Worm (Caenorhabditis elegans) whole organism, late embryonic: ENCODE data around the gene str-145.

Source experiments
- F13H6.1 ChIP-seq: sonication (generic microtip); optimal IDR thresholded peaks from 2 replicates; lab custom pipeline; 2016; ENCODE audit warnings: missing genetic modification characterization, missing compliant biosample characterization
- K09A11.1 ChIP-seq: sonication (generic microtip); optimal IDR thresholded peaks from 2 replicates; lab custom pipeline; 2017; ENCODE audit warnings: antibody characterized with exemption, mild to moderate bottlenecking, missing genetic modification characterization, missing compliant biosample characterization; ENCODE audit not compliant: insufficient read depth
- T23F11.4 ChIP-seq: fragments of 200-800 bp; sonication (Bioruptor generic); optimal IDR thresholded peaks from 2 replicates; lab custom pipeline; 2018; ENCODE audit warnings: mild to moderate bottlenecking, missing genetic modification characterization, missing compliant biosample characterization
- ama-1 ChIP-seq: fragments of 150-350 bp; optimal IDR thresholded peaks from 2 replicates; lab custom pipeline; 2014
- ceh-14 ChIP-seq: sonication (generic microtip); optimal IDR thresholded peaks from 2 replicates; lab custom pipeline; 2016; ENCODE audit warnings: missing genotype, missing genetic modification characterization, missing compliant biosample characterization
- ceh-18 ChIP-seq: sonication (generic microtip); optimal IDR thresholded peaks from 2 replicates; lab custom pipeline; 2016; ENCODE audit warnings: missing genetic modification characterization, missing compliant biosample characterization
- ceh-2 ChIP-seq: sonication (generic microtip); optimal IDR thresholded peaks from 2 replicates; lab custom pipeline; 2016; ENCODE audit warnings: missing genotype, missing genetic modification characterization, missing compliant biosample characterization
- ceh-30 ChIP-seq: fragments of 150-350 bp; optimal IDR thresholded peaks from 2 replicates; lab custom pipeline; 2014; ENCODE audit warnings: missing biosample characterization, missing genetic modification characterization
- ceh-31 ChIP-seq: sonication (generic microtip); optimal IDR thresholded peaks from 2 replicates; lab custom pipeline; 2016; ENCODE audit warnings: missing genetic modification characterization, missing compliant biosample characterization
- ceh-34 ChIP-seq: sonication (generic microtip); optimal IDR thresholded peaks from 2 replicates; lab custom pipeline; 2016; ENCODE audit warnings: mild to moderate bottlenecking, missing genetic modification characterization, missing compliant biosample characterization
- ceh-6 ChIP-seq: fragments of 200-800 bp; sonication (Bioruptor generic); optimal IDR thresholded peaks from 2 replicates; lab custom pipeline; 2018; ENCODE audit warnings: mild to moderate bottlenecking, missing genetic modification characterization, missing compliant biosample characterization
- ceh-9 ChIP-seq: sonication (generic microtip); optimal IDR thresholded peaks from 2 replicates; lab custom pipeline; 2016; ENCODE audit warnings: mild to moderate bottlenecking, missing genetic modification characterization, inconsistent platforms, missing compliant biosample characterization
- che-1 ChIP-seq: sonication (generic microtip); optimal IDR thresholded peaks from 2 replicates; lab custom pipeline; 2016; ENCODE audit warnings: mild to moderate bottlenecking, missing genetic modification characterization, missing compliant biosample characterization
- dmd-4 ChIP-seq: sonication (generic microtip); optimal IDR thresholded peaks from 2 replicates; lab custom pipeline; 2016; ENCODE audit warnings: borderline replicate concordance, missing genetic modification characterization, missing compliant biosample characterization
- dve-1 ChIP-seq: sonication (generic microtip); optimal IDR thresholded peaks from 2 replicates; lab custom pipeline; 2017; ENCODE audit warnings: antibody characterized with exemption, mild to moderate bottlenecking, missing genetic modification characterization, missing compliant biosample characterization
- eyg-1 ChIP-seq: sonication (generic microtip); optimal IDR thresholded peaks from 2 replicates; lab custom pipeline; 2016; ENCODE audit warnings: missing genotype, missing genetic modification characterization, missing compliant biosample characterization
- fax-1 ChIP-seq: sonication (generic microtip); optimal IDR thresholded peaks from 2 replicates; lab custom pipeline; 2016; ENCODE audit warnings: missing genotype, missing genetic modification characterization, missing compliant biosample characterization
- fkh-6 ChIP-seq: sonication (generic microtip); optimal IDR thresholded peaks from 2 replicates; lab custom pipeline; 2016; ENCODE audit warnings: missing genetic modification characterization, missing compliant biosample characterization
- gmeb-2 ChIP-seq: sonication (generic microtip); optimal IDR thresholded peaks from 2 replicates; lab custom pipeline; 2016; ENCODE audit warnings: missing genetic modification characterization, inconsistent platforms, missing compliant biosample characterization
- hlh-13 ChIP-seq: fragments of 200-800 bp; sonication (Bioruptor generic); optimal IDR thresholded peaks from 2 replicates; lab custom pipeline; 2018; ENCODE audit warnings: mild to moderate bottlenecking, missing genetic modification characterization, missing compliant biosample characterization
- hlh-30 ChIP-seq: sonication (generic microtip); optimal IDR thresholded peaks from 2 replicates; lab custom pipeline; 2017; ENCODE audit warnings: antibody characterized with exemption, missing genetic modification characterization, missing compliant biosample characterization; ENCODE audit not compliant: insufficient read depth
- hlh-8 ChIP-seq: sonication (generic microtip); optimal IDR thresholded peaks from 2 replicates; lab custom pipeline; 2016; ENCODE audit warnings: missing genotype, missing genetic modification characterization, missing compliant biosample characterization
- lim-6 ChIP-seq: sonication (generic microtip); optimal IDR thresholded peaks from 2 replicates; lab custom pipeline; 2016; ENCODE audit warnings: missing genetic modification characterization, missing compliant biosample characterization
- mec-3 ChIP-seq: sonication (generic microtip); optimal IDR thresholded peaks from 2 replicates; lab custom pipeline; 2016; ENCODE audit warnings: borderline replicate concordance, missing genetic modification characterization, missing compliant biosample characterization
- nfya-1 ChIP-seq: sonication (generic microtip); optimal IDR thresholded peaks from 2 replicates; lab custom pipeline; 2017; ENCODE audit warnings: missing genetic modification characterization, mild to moderate bottlenecking, missing compliant biosample characterization, antibody characterized with exemption, moderate library complexity
- nhr-11 ChIP-seq: fragments of 150-350 bp; optimal IDR thresholded peaks from 2 replicates; lab custom pipeline; 2014; ENCODE audit warnings: missing biosample characterization, missing genetic modification characterization
- odd-2 ChIP-seq: sonication (generic microtip); optimal IDR thresholded peaks from 2 replicates; lab custom pipeline; 2017; ENCODE audit warnings: antibody characterized with exemption, mild to moderate bottlenecking, missing genetic modification characterization, missing compliant biosample characterization
- pag-3 ChIP-seq: sonication (generic microtip); optimal IDR thresholded peaks from 2 replicates; lab custom pipeline; 2016; ENCODE audit warnings: missing compliant biosample characterization, missing genetic modification characterization, borderline replicate concordance
- pat-9 ChIP-seq: fragments of 200-800 bp; sonication (Bioruptor generic); optimal IDR thresholded peaks from 2 replicates; lab custom pipeline; 2018; ENCODE audit warnings: mild to moderate bottlenecking, missing genetic modification characterization, moderate library complexity, missing compliant biosample characterization
- pha-4 ChIP-seq: fragments of 150-350 bp; optimal IDR thresholded peaks from 2 replicates; lab custom pipeline; 2018; ENCODE audit warnings: missing biosample characterization, missing genetic modification reagents, missing genetic modification characterization
- pros-1 ChIP-seq: fragments of 150-350 bp; optimal IDR thresholded peaks from 2 replicates; lab custom pipeline; 2014; ENCODE audit warnings: missing biosample characterization, missing genetic modification reagents, missing genetic modification characterization
- ref-2 ChIP-seq: sonication (generic microtip); optimal IDR thresholded peaks from 2 replicates; lab custom pipeline; 2016; ENCODE audit warnings: missing genetic modification characterization, missing compliant biosample characterization
- sox-4 ChIP-seq: sonication (generic microtip); optimal IDR thresholded peaks from 2 replicates; lab custom pipeline; 2017; ENCODE audit warnings: mild to moderate bottlenecking, missing genetic modification characterization, inconsistent platforms, missing compliant biosample characterization
- tbx-7 ChIP-seq: sonication (generic microtip); optimal IDR thresholded peaks from 2 replicates; lab custom pipeline; 2016; ENCODE audit warnings: missing genotype, missing genetic modification characterization, missing compliant biosample characterization
- ttx-3 ChIP-seq: sonication (generic microtip); optimal IDR thresholded peaks from 2 replicates; lab custom pipeline; 2016; ENCODE audit warnings: missing genetic modification reagents, missing genetic modification characterization, missing compliant biosample characterization
- unc-3 ChIP-seq, 2 experiments: fragments of 200-800 bp in 1 of 2; sonication (Bioruptor generic) in 1 of 2; sonication (generic microtip) in 1 of 2; conservative IDR thresholded peaks in 1 of 2; optimal IDR thresholded peaks in 1 of 2; 2 replicates each; pipeline versions ENCODE4 v1.3.6 to Lab custom; 2016 to 2022; ENCODE audit warnings: missing compliant biosample characterization in 2 of 2, missing genetic modification characterization in 2 of 2, missing genetic modification reagents in 1 of 2
- unc-55 ChIP-seq: sonication (generic microtip); optimal IDR thresholded peaks from 2 replicates; lab custom pipeline; 2017; ENCODE audit warnings: missing biosample characterization, missing genetic modification reagents, missing genetic modification characterization

The str-145 gene

DNA sequence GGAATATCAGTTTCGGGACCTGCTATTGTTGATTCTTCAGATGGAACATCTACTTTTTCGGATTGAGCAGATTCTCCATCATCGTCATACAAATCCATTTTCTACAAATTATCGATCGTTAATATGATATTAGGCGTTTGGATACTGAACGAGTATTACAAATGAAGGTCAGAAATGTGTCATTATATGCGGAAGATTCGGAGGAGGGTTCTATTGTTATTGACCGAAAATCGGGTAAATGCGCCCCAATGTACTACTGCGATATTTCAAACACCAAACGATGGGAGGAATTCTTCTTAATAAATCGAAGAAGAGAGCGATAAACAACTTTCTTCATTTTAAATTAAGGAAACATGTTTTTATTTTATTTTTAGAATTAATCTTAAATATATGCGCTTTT is 31.1 kb upstream of the str-145 start, which contains the start of gene spr-1:
Gene spr-1, minus strand, starts transcription at position 101 of the 400 bp plus-strand sequence.
- TF ChIP-seq ceh-6 (GFP tag; lab: Kevin White, UChicago): no peak
- TF ChIP-seq hlh-30 (tag; lab: Kevin White, UChicago): no peak
- TF ChIP-seq ceh-14: no peak
- TF ChIP-seq hlh-13 (GFP tag; lab: Kevin White, UChicago): no peak
- TF ChIP-seq ceh-30 (tag; lab: Kevin White, UChicago): no peak
- no peak for TF ChIP-seq lim-6 (tag; lab: Kevin White, UChicago)
- TF ChIP-seq ceh-2: no peak
- TF ChIP-seq unc-55: no peak

DNA sequence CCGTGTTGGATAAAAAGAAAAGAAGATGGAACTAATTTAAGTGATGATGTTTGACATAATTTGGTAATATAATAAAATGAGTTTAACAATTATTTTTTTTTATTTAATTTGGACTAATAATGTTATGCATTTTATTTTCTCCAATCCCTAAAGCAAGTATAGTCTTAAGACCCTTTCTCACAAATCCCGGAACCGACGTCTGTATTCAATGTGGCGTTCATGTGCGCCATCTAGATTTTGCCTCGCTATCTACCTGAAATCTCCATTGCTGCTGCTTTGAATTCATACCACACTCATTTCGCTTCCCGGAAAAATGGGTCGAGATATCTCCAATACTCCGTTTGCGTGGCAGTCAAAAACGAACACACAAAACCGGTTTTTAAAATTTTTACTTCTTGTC is 25.2 kb upstream of the str-145 start, which contains the start of gene D1014.5:
Gene D1014.5, plus strand, starts transcription at position 301 of the 400 bp plus-strand sequence.
- TF ChIP-seq sox-4: no peak
- TF ChIP-seq pha-4 (tag; lab: Kevin White, UChicago): no peak
- TF ChIP-seq pros-1 (tag; lab: Kevin White, UChicago): no peak
- no peak for TF ChIP-seq fkh-6 (tag; lab: Kevin White, UChicago)
- no peak for TF ChIP-seq lim-6 (tag; lab: Kevin White, UChicago)
- no peak for TF ChIP-seq ttx-3 (tag; lab: Kevin White, UChicago)
- TF ChIP-seq ceh-18 (tag; lab: Kevin White, UChicago): no peak
- no peak for TF ChIP-seq ama-1 (lab: Kevin White, UChicago)
- TF ChIP-seq che-1 (tag; lab: Kevin White, UChicago): no peak
- TF ChIP-seq nhr-11 (tag; lab: Kevin White, UChicago): no peak

DNA sequence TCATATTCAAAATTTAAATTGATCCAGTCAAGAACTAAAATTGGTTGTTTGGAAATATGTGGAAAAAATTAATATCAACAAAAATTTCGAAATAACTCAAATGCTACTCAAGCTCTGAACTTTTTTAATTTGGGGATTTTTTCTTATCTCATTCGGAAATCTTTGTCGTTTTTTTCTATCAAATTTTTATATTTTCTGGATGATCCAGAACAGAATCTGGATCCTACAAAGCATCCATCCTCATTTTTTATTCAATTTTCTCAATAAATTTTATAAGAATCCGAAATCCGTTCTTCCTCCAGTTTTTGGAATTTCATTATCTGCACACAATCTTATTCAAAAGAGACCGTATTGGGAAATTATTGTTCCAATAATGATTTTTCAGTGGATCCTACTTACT is 22.7 kb upstream of the str-145 start, which contains the start of gene D1014.6:
Gene D1014.6, plus strand, starts transcription at position 301 of the 400 bp plus-strand sequence.
- no peak for TF ChIP-seq F13H6.1 (tag; lab: Kevin White, UChicago)
- TF ChIP-seq lim-6 (tag; lab: Kevin White, UChicago): no peak
- no peak for TF ChIP-seq fkh-6 (tag; lab: Kevin White, UChicago)
- TF ChIP-seq ceh-34: no peak
- no peak for TF ChIP-seq ceh-14
- no peak for TF ChIP-seq hlh-30 (tag; lab: Kevin White, UChicago)
- no peak for TF ChIP-seq tbx-7 (tag; lab: Kevin White, UChicago)
- TF ChIP-seq pag-3 (tag; lab: Kevin White, UChicago): no peak
- TF ChIP-seq gmeb-2 (tag; lab: Kevin White, UChicago): no peak
- no peak for TF ChIP-seq che-1 (tag; lab: Kevin White, UChicago)
- TF ChIP-seq unc-3 (GFP tag; conservative IDR thresholded peaks at IDR 0.05; lab: Robert Waterston, UW): no peak
- no peak for TF ChIP-seq unc-3 (tag; optimal IDR thresholded peaks at IDR 0.05; lab: Kevin White, UChicago)
- TF ChIP-seq K09A11.1 (tag; lab: Kevin White, UChicago): no peak

DNA sequence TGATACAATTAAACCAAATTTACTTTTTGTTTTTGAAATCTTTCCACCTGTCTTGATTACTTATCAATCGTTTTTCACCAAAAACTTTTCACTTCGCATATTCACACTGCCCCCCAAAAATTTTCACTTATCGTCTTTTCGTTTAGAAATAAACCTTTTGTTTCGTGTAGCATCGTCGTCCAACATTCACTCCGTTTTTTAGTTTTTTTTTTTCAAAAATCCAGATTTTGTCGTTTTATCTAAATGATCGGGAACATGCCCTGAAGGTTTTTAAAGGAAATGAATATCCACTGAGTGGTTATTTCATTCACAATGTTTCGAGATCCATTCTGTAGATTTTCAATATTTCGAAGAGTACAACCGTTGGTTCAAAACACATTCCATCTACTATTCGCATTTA is 19.8 kb upstream of the str-145 start, which contains the start of gene D1014.7:
Gene D1014.7, plus strand, starts transcription at position 301 of the 400 bp plus-strand sequence.
- TF ChIP-seq pat-9 (no peak), dve-1 (tag; lab: Kevin White, UChicago) (no peak), ceh-9 (tag; lab: Kevin White, UChicago) (no peak), nfya-1 (tag; lab: Kevin White, UChicago) (no peak), dmd-4 (no peak), K09A11.1 (tag; lab: Kevin White, UChicago) (no peak)
- TF ChIP-seq, all 69 proteins: peak for 0

DNA sequence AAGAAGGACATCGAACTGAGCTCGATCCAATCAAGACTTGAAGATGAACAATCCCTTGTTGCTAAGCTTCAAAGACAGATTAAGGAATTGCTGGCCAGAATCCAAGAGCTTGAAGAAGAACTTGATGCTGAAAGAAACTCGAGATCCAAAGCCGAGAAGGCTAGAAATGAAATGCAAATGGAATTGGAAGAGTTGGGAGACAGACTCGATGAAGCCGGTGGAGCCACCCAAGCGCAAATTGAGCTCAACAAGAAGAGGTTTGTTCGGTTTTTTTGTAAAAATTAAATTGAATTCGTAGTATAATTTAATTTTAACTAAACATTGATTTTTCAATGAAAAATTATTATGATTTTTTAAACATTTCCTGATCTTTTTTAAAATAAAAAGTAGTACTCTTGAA is 16.4 kb upstream of the str-145 start:
- TF ChIP-seq eyg-1: no peak
- no peak for TF ChIP-seq sox-4
- TF ChIP-seq tbx-7 (tag; lab: Kevin White, UChicago): no peak
- TF ChIP-seq hlh-8 (tag; lab: Kevin White, UChicago): no peak
- no peak for TF ChIP-seq mec-3 (tag; lab: Kevin White, UChicago)
- TF ChIP-seq dmd-4: no peak
- TF ChIP-seq fax-1 (tag; lab: Kevin White, UChicago): no peak
- TF ChIP-seq ref-2: no peak
- TF ChIP-seq ceh-31 (tag; lab: Kevin White, UChicago): no peak
- no peak for TF ChIP-seq T23F11.4 (GFP tag; lab: Kevin White, UChicago)
- no peak for TF ChIP-seq odd-2 (tag; lab: Kevin White, UChicago)
- TF ChIP-seq, all 69 proteins: peak for 0
